Worm (Caenorhabditis elegans) whole organism, mixed stage, embryonic: ENCODE data around the gene dgn-1.
A peak's percentile ranks its signal among the peaks of the same experiment; 100 is the strongest.

Experiments
- elt-3 ChIP-seq: fragments of 150-350 bp; optimal IDR thresholded peaks from 2 replicates; lab custom pipeline; 2014; ENCODE audit warnings: missing biosample characterization, missing genetic modification characterization
- lin-13 ChIP-seq: fragments of 150-350 bp; optimal IDR thresholded peaks from 2 replicates; lab custom pipeline; 2014; ENCODE audit warnings: missing biosample characterization, missing genetic modification characterization
- mep-1 ChIP-seq: fragments of 150-350 bp; optimal IDR thresholded peaks from 2 replicates; lab custom pipeline; 2017; ENCODE audit warnings: missing biosample characterization, missing genetic modification reagents, missing genetic modification characterization, inconsistent platforms
- nhr-12 ChIP-seq: fragments of 150-350 bp; optimal IDR thresholded peaks from 2 replicates; lab custom pipeline; 2014; ENCODE audit warnings: missing biosample characterization, missing genetic modification characterization
- nhr-237 ChIP-seq: fragments of 150-350 bp; optimal IDR thresholded peaks from 2 replicates; lab custom pipeline; 2014; ENCODE audit warnings: missing biosample characterization, missing genetic modification characterization
- nhr-76 ChIP-seq: sonication (generic microtip); optimal IDR thresholded peaks from 2 replicates; lab custom pipeline; 2017; ENCODE audit warnings: missing biosample characterization, missing genetic modification characterization
- pha-4 ChIP-seq: fragments of 150-350 bp; optimal IDR thresholded peaks from 2 replicates; lab custom pipeline; 2018; ENCODE audit warnings: missing biosample characterization, missing genetic modification reagents, missing genetic modification characterization
- snpc-4 ChIP-seq: fragments of 150-350 bp; optimal IDR thresholded peaks from 2 replicates; lab custom pipeline; 2014; ENCODE audit warnings: missing biosample characterization, missing genetic modification characterization
- sptf-1 ChIP-seq: sonication (generic microtip); optimal IDR thresholded peaks from 2 replicates; lab custom pipeline; 2017; ENCODE audit warnings: mild to moderate bottlenecking, missing genetic modification characterization, moderate library complexity, missing compliant biosample characterization
- unc-120 ChIP-seq: sonication (generic microtip); optimal IDR thresholded peaks from 2 replicates; lab custom pipeline; 2017; ENCODE audit warnings: missing genetic modification characterization, missing compliant biosample characterization; ENCODE audit not compliant: poor library complexity, severe bottlenecking
- unc-39 ChIP-seq: fragments of 150-350 bp; optimal IDR thresholded peaks from 2 replicates; lab custom pipeline; 2014; ENCODE audit warnings: missing biosample characterization, missing genetic modification characterization
- unc-62 ChIP-seq: fragments of 150-350 bp; optimal IDR thresholded peaks from 2 replicates; lab custom pipeline; 2014; ENCODE audit warnings: missing biosample characterization, missing genetic modification reagents, missing genetic modification characterization
- ztf-11 ChIP-seq: fragments of 150-350 bp; optimal IDR thresholded peaks from 2 replicates; lab custom pipeline; 2014; ENCODE audit warnings: missing biosample characterization, missing genetic modification characterization

- TF ChIP-seq pha-4 (tag; lab: Kevin White, UChicago) (no peak), mep-1 (tag; lab: Kevin White, UChicago) (no peak), nhr-76 (tag; lab: Kevin White, UChicago) (no peak), unc-39 (tag; lab: Kevin White, UChicago) (no peak), unc-62 (GFP tag; lab: Kevin White, UChicago) (peak; percentile 53), snpc-4 (tag; lab: Kevin White, UChicago) (no peak), elt-3 (no peak), lin-13 (tag; lab: Kevin White, UChicago) (no peak), unc-120 (tag; lab: Kevin White, UChicago) (no peak), nhr-12 (tag; lab: Kevin White, UChicago) (no peak), sptf-1 (no peak), nhr-237 (tag; lab: Kevin White, UChicago) (no peak), ztf-11 (tag; lab: Kevin White, UChicago) (no peak)
Measured at ce11 chrX:10907418-10907817, 21.4 kb downstream of the dgn-1 start.
